Worm (Caenorhabditis elegans) whole organism, late embryonic: Measurements from ENCODE around the gene acl-7.

ENCODE experiments used
- C08G9.2 ChIP-seq: sonication (generic microtip); optimal IDR thresholded peaks from 2 replicates; lab custom pipeline; 2016; ENCODE audit warnings: mild to moderate bottlenecking, missing genetic modification characterization, moderate library complexity, missing compliant biosample characterization
- K02D7.2 ChIP-seq: sonication (generic microtip); optimal IDR thresholded peaks from 2 replicates; lab custom pipeline; 2017; ENCODE audit warnings: mild to moderate bottlenecking, missing genetic modification characterization, missing compliant biosample characterization
- K09A11.1 ChIP-seq: sonication (generic microtip); optimal IDR thresholded peaks from 2 replicates; lab custom pipeline; 2017; ENCODE audit warnings: antibody characterized with exemption, mild to moderate bottlenecking, missing genetic modification characterization, missing compliant biosample characterization; ENCODE audit not compliant: insufficient read depth
- T23F11.4 ChIP-seq: fragments of 200-800 bp; sonication (Bioruptor generic); optimal IDR thresholded peaks from 2 replicates; lab custom pipeline; 2018; ENCODE audit warnings: mild to moderate bottlenecking, missing genetic modification characterization, missing compliant biosample characterization
- ahr-1 ChIP-seq: sonication (generic microtip); optimal IDR thresholded peaks from 2 replicates; lab custom pipeline; 2016; ENCODE audit warnings: missing genetic modification characterization, missing compliant biosample characterization
- ceh-18 ChIP-seq: sonication (generic microtip); optimal IDR thresholded peaks from 2 replicates; lab custom pipeline; 2016; ENCODE audit warnings: missing genetic modification characterization, missing compliant biosample characterization
- ceh-19 ChIP-seq: fragments of 200-800 bp; sonication (Bioruptor generic); optimal IDR thresholded peaks from 2 replicates; lab custom pipeline; 2018; ENCODE audit warnings: mild to moderate bottlenecking, missing genetic modification characterization, missing compliant biosample characterization
- ceh-2 ChIP-seq: sonication (generic microtip); optimal IDR thresholded peaks from 2 replicates; lab custom pipeline; 2016; ENCODE audit warnings: missing genotype, missing genetic modification characterization, missing compliant biosample characterization
- ceh-22 ChIP-seq: sonication (generic microtip); optimal IDR thresholded peaks from 2 replicates; lab custom pipeline; 2017; ENCODE audit warnings: missing biosample characterization, missing genetic modification characterization
- ceh-24 ChIP-seq: sonication (generic microtip); optimal IDR thresholded peaks from 2 replicates; lab custom pipeline; 2016; ENCODE audit warnings: mild to moderate bottlenecking, missing genetic modification characterization, missing compliant biosample characterization
- ceh-30 ChIP-seq: fragments of 150-350 bp; optimal IDR thresholded peaks from 2 replicates; lab custom pipeline; 2014; ENCODE audit warnings: missing biosample characterization, missing genetic modification characterization
- ceh-31 ChIP-seq: sonication (generic microtip); optimal IDR thresholded peaks from 2 replicates; lab custom pipeline; 2016; ENCODE audit warnings: missing genetic modification characterization, missing compliant biosample characterization
- ceh-34 ChIP-seq: sonication (generic microtip); optimal IDR thresholded peaks from 2 replicates; lab custom pipeline; 2016; ENCODE audit warnings: mild to moderate bottlenecking, missing genetic modification characterization, missing compliant biosample characterization
- ceh-9 ChIP-seq: sonication (generic microtip); optimal IDR thresholded peaks from 2 replicates; lab custom pipeline; 2016; ENCODE audit warnings: mild to moderate bottlenecking, missing genetic modification characterization, inconsistent platforms, missing compliant biosample characterization
- dve-1 ChIP-seq: sonication (generic microtip); optimal IDR thresholded peaks from 2 replicates; lab custom pipeline; 2017; ENCODE audit warnings: antibody characterized with exemption, mild to moderate bottlenecking, missing genetic modification characterization, missing compliant biosample characterization
- ets-4 ChIP-seq: sonication (generic microtip); optimal IDR thresholded peaks from 2 replicates; lab custom pipeline; 2016; ENCODE audit warnings: missing genetic modification characterization, missing compliant biosample characterization
- fax-1 ChIP-seq: sonication (generic microtip); optimal IDR thresholded peaks from 2 replicates; lab custom pipeline; 2016; ENCODE audit warnings: missing genotype, missing genetic modification characterization, missing compliant biosample characterization
- fkh-10 ChIP-seq: fragments of 150-350 bp; optimal IDR thresholded peaks from 2 replicates; lab custom pipeline; 2014; ENCODE audit warnings: missing biosample characterization, missing genetic modification reagents, missing genetic modification characterization
- gmeb-2 ChIP-seq: sonication (generic microtip); optimal IDR thresholded peaks from 2 replicates; lab custom pipeline; 2016; ENCODE audit warnings: missing genetic modification characterization, inconsistent platforms, missing compliant biosample characterization
- hlh-30 ChIP-seq: sonication (generic microtip); optimal IDR thresholded peaks from 2 replicates; lab custom pipeline; 2017; ENCODE audit warnings: antibody characterized with exemption, missing genetic modification characterization, missing compliant biosample characterization; ENCODE audit not compliant: insufficient read depth
- hlh-6 ChIP-seq: sonication (generic microtip); optimal IDR thresholded peaks from 2 replicates; lab custom pipeline; 2016; ENCODE audit warnings: missing genotype, missing genetic modification characterization, missing compliant biosample characterization
- hlh-8 ChIP-seq: sonication (generic microtip); optimal IDR thresholded peaks from 2 replicates; lab custom pipeline; 2016; ENCODE audit warnings: missing genotype, missing genetic modification characterization, missing compliant biosample characterization
- lim-6 ChIP-seq: sonication (generic microtip); optimal IDR thresholded peaks from 2 replicates; lab custom pipeline; 2016; ENCODE audit warnings: missing genetic modification characterization, missing compliant biosample characterization
- lin-11 ChIP-seq: fragments of 200-800 bp; sonication (Bioruptor generic); optimal IDR thresholded peaks from 2 replicates; lab custom pipeline; 2018; ENCODE audit warnings: mild to moderate bottlenecking, missing genetic modification characterization, missing compliant biosample characterization
- nfya-1 ChIP-seq: sonication (generic microtip); optimal IDR thresholded peaks from 2 replicates; lab custom pipeline; 2017; ENCODE audit warnings: missing genetic modification characterization, mild to moderate bottlenecking, missing compliant biosample characterization, antibody characterized with exemption, moderate library complexity
- nhr-11 ChIP-seq: fragments of 150-350 bp; optimal IDR thresholded peaks from 2 replicates; lab custom pipeline; 2014; ENCODE audit warnings: missing biosample characterization, missing genetic modification characterization
- npax-4 ChIP-seq: sonication (generic microtip); optimal IDR thresholded peaks from 2 replicates; lab custom pipeline; 2016; ENCODE audit warnings: missing genetic modification characterization, missing compliant biosample characterization
- odd-2 ChIP-seq: sonication (generic microtip); optimal IDR thresholded peaks from 2 replicates; lab custom pipeline; 2017; ENCODE audit warnings: antibody characterized with exemption, mild to moderate bottlenecking, missing genetic modification characterization, missing compliant biosample characterization
- pat-9 ChIP-seq: fragments of 200-800 bp; sonication (Bioruptor generic); optimal IDR thresholded peaks from 2 replicates; lab custom pipeline; 2018; ENCODE audit warnings: mild to moderate bottlenecking, missing genetic modification characterization, moderate library complexity, missing compliant biosample characterization
- pax-1 ChIP-seq: fragments of 150-350 bp; optimal IDR thresholded peaks from 2 replicates; lab custom pipeline; 2014; ENCODE audit warnings: missing biosample characterization, missing genetic modification characterization
- pha-4 ChIP-seq: fragments of 150-350 bp; optimal IDR thresholded peaks from 2 replicates; lab custom pipeline; 2018; ENCODE audit warnings: missing biosample characterization, missing genetic modification reagents, missing genetic modification characterization
- pqm-1 ChIP-seq: sonication (generic microtip); optimal IDR thresholded peaks from 2 replicates; lab custom pipeline; 2016; ENCODE audit warnings: missing genetic modification characterization, missing compliant biosample characterization
- pros-1 ChIP-seq: fragments of 150-350 bp; optimal IDR thresholded peaks from 2 replicates; lab custom pipeline; 2014; ENCODE audit warnings: missing biosample characterization, missing genetic modification reagents, missing genetic modification characterization
- ref-2 ChIP-seq: sonication (generic microtip); optimal IDR thresholded peaks from 2 replicates; lab custom pipeline; 2016; ENCODE audit warnings: missing genetic modification characterization, missing compliant biosample characterization
- sox-4 ChIP-seq: sonication (generic microtip); optimal IDR thresholded peaks from 2 replicates; lab custom pipeline; 2017; ENCODE audit warnings: mild to moderate bottlenecking, missing genetic modification characterization, inconsistent platforms, missing compliant biosample characterization
- tbx-2 ChIP-seq: sonication (generic microtip); optimal IDR thresholded peaks from 2 replicates; lab custom pipeline; 2016; ENCODE audit warnings: missing genetic modification characterization, missing compliant biosample characterization
- tbx-7 ChIP-seq: sonication (generic microtip); optimal IDR thresholded peaks from 2 replicates; lab custom pipeline; 2016; ENCODE audit warnings: missing genotype, missing genetic modification characterization, missing compliant biosample characterization
- unc-3 ChIP-seq, 2 experiments: fragments of 200-800 bp in 1 of 2; sonication (Bioruptor generic) in 1 of 2; sonication (generic microtip) in 1 of 2; conservative IDR thresholded peaks in 1 of 2; optimal IDR thresholded peaks in 1 of 2; 2 replicates each; pipeline versions ENCODE4 v1.3.6 to Lab custom; 2016 to 2022; ENCODE audit warnings: missing compliant biosample characterization in 2 of 2, missing genetic modification characterization in 2 of 2, missing genetic modification reagents in 1 of 2
- unc-55 ChIP-seq: sonication (generic microtip); optimal IDR thresholded peaks from 2 replicates; lab custom pipeline; 2017; ENCODE audit warnings: missing biosample characterization, missing genetic modification reagents, missing genetic modification characterization
- unc-86 ChIP-seq: sonication (generic microtip); optimal IDR thresholded peaks from 2 replicates; lab custom pipeline; 2016; ENCODE audit warnings: missing genetic modification characterization, missing compliant biosample characterization

acl-7 gene

ce11 chrII:12840057-12840456 is 23.8 kb upstream of the acl-7 start, which contains the start of gene lgc-35:
lgc-35 (minus strand) TSS chrII:12840157.
- no peak for TF ChIP-seq hlh-30 (tag; lab: Kevin White, UChicago)
- TF ChIP-seq ahr-1, result no peak
- no peak for TF ChIP-seq C08G9.2
- no peak for TF ChIP-seq tbx-7 (tag; lab: Kevin White, UChicago)
- TF ChIP-seq nhr-11 (tag; lab: Kevin White, UChicago), result no peak
- TF ChIP-seq gmeb-2, result no peak
- TF ChIP-seq ceh-24, result no peak
- TF ChIP-seq unc-3 (GFP tag; conservative IDR thresholded peaks at IDR 0.05; lab: Robert Waterston, UW), result no peak
- TF ChIP-seq unc-3 (tag; optimal IDR thresholded peaks at IDR 0.05; lab: Kevin White, UChicago), result no peak
- no peak for TF ChIP-seq pax-1
- TF ChIP-seq lin-11 (tag; lab: Kevin White, UChicago), result no peak
- TF ChIP-seq ceh-22 (tag; lab: Kevin White, UChicago), result no peak
- TF ChIP-seq ceh-2 (tag; lab: Kevin White, UChicago), result no peak
- no peak for TF ChIP-seq npax-4 (tag; lab: Kevin White, UChicago)
- no peak for TF ChIP-seq ceh-31
- TF ChIP-seq fkh-10 (GFP tag; lab: Kevin White, UChicago), result no peak
- no peak for TF ChIP-seq ets-4
- TF ChIP-seq odd-2 (tag; lab: Kevin White, UChicago), result no peak

- no peak for TF ChIP-seq sox-4
- no peak for TF ChIP-seq ceh-22 (tag; lab: Kevin White, UChicago)
- no peak for TF ChIP-seq K02D7.2 (tag; lab: Kevin White, UChicago)
- TF ChIP-seq ref-2 (tag; lab: Kevin White, UChicago), result no peak
- no peak for TF ChIP-seq dve-1 (tag; lab: Kevin White, UChicago)
- TF ChIP-seq hlh-30 (tag; lab: Kevin White, UChicago), result no peak
- TF ChIP-seq, all 69 proteins: peak for 0
Observed at ce11 chrII:12830347-12830746, 14.1 kb upstream of the acl-7 start, which contains the start of gene bcmo-1. bcmo-1 (plus strand) TSS chrII:12830676.

ce11 chrII:12828863-12829262 is 12.6 kb upstream of the acl-7 start, which contains the start of gene Y46G5A.23:
Y46G5A.23 (minus strand) TSS chrII:12828963.
- no peak for TF ChIP-seq unc-3 (GFP tag; conservative IDR thresholded peaks at IDR 0.05; lab: Robert Waterston, UW)
- no peak for TF ChIP-seq unc-3 (tag; optimal IDR thresholded peaks at IDR 0.05; lab: Kevin White, UChicago)
- TF ChIP-seq ceh-18 (tag; lab: Kevin White, UChicago), result no peak
- TF ChIP-seq unc-86, result no peak
- TF ChIP-seq lin-11 (tag; lab: Kevin White, UChicago), result no peak
- TF ChIP-seq fax-1 (tag; lab: Kevin White, UChicago), result no peak
- no peak for TF ChIP-seq pax-1
- TF ChIP-seq ceh-9 (tag; lab: Kevin White, UChicago), result no peak
- TF ChIP-seq ceh-30, result no peak
- TF ChIP-seq odd-2 (tag; lab: Kevin White, UChicago), result no peak
- TF ChIP-seq ceh-31, result no peak
- no peak for TF ChIP-seq pat-9 (tag; lab: Kevin White, UChicago)
- no peak for TF ChIP-seq ceh-2 (tag; lab: Kevin White, UChicago)
- TF ChIP-seq pha-4, result no peak
- no peak for TF ChIP-seq ets-4
- TF ChIP-seq hlh-8 (tag; lab: Kevin White, UChicago), result no peak
- no peak for TF ChIP-seq dve-1 (tag; lab: Kevin White, UChicago)
- TF ChIP-seq hlh-30 (tag; lab: Kevin White, UChicago), result no peak
- no peak for TF ChIP-seq hlh-6 (tag; lab: Kevin White, UChicago)
- TF ChIP-seq K02D7.2 (tag; lab: Kevin White, UChicago), result no peak

- TF ChIP-seq ceh-9 (tag; lab: Kevin White, UChicago), result no peak
- no peak for TF ChIP-seq lim-6 (tag; lab: Kevin White, UChicago)
- no peak for TF ChIP-seq tbx-2 (tag; lab: Kevin White, UChicago)
- TF ChIP-seq unc-55 (GFP tag; lab: Kevin White, UChicago), result no peak
- TF ChIP-seq ahr-1, result no peak
- no peak for TF ChIP-seq pros-1 (tag; lab: Kevin White, UChicago)
- no peak for TF ChIP-seq ceh-19 (GFP tag; lab: Kevin White, UChicago)
- TF ChIP-seq tbx-7 (tag; lab: Kevin White, UChicago), result no peak
- no peak for TF ChIP-seq ceh-18 (tag; lab: Kevin White, UChicago)
- no peak for TF ChIP-seq ceh-34
- no peak for TF ChIP-seq hlh-6 (tag; lab: Kevin White, UChicago)
- no peak for TF ChIP-seq fkh-10 (GFP tag; lab: Kevin White, UChicago)
- no peak for TF ChIP-seq ref-2 (tag; lab: Kevin White, UChicago)
- no peak for TF ChIP-seq T23F11.4 (GFP tag; lab: Kevin White, UChicago)
- no peak for TF ChIP-seq nfya-1 (tag; lab: Kevin White, UChicago)
- no peak for TF ChIP-seq pqm-1 (tag; lab: Kevin White, UChicago)
- no peak for TF ChIP-seq K09A11.1 (tag; lab: Kevin White, UChicago)
Observed at ce11 chrII:12826752-12827151, 10.5 kb upstream of the acl-7 start, which contains the start of gene Y46G5A.38. Y46G5A.38 (plus strand) TSS chrII:12827052.
